Fruit fly (Drosophila melanogaster) whole organism, embryonic: ENCODE results near the gene Mkk4.

Source experiments
- B-H2 ChIP-seq: fragments of 200-800 bp; sonication (Bioruptor generic); optimal IDR thresholded peaks from 2 replicates; lab custom pipeline; 2018; ENCODE audit warnings: missing biosample characterization, mild to moderate bottlenecking, missing genetic modification characterization
- BEAF-32 ChIP-seq: fragments of 200-800 bp; sonication (Bioruptor generic); optimal IDR thresholded peaks from 3 replicates; lab custom pipeline; 2017; ENCODE audit warnings: missing biosample characterization, missing genetic modification characterization, mild to moderate bottlenecking, moderate library complexity, missing genetic modification reagents
- CG10565 ChIP-seq: fragments of 200-800 bp; sonication (Bioruptor generic); optimal IDR thresholded peaks from 3 replicates; lab custom pipeline; 2016; ENCODE audit warnings: missing biosample characterization, mild to moderate bottlenecking, missing genetic modification characterization
- CG10959 ChIP-seq: fragments of 200-800 bp; sonication (Bioruptor generic); IDR thresholded peaks from 2 replicates; pipeline ENCODE4 v1.3.6; 2022; ENCODE audit warnings: missing biosample characterization, missing genetic modification characterization
- CG12155 ChIP-seq: fragments of 200-800 bp; sonication (Bioruptor generic); optimal IDR thresholded peaks from 3 replicates; lab custom pipeline; 2016; ENCODE audit warnings: missing biosample characterization, missing genetic modification characterization
- CG12236 ChIP-seq: fragments of 200-800 bp; sonication (Bioruptor generic); optimal IDR thresholded peaks from 2 replicates; lab custom pipeline; 2016; ENCODE audit warnings: missing biosample characterization, missing genetic modification characterization
- CG15601 ChIP-seq: fragments of 200-800 bp; sonication (Bioruptor generic); optimal IDR thresholded peaks from 3 replicates; lab custom pipeline; 2019; ENCODE audit warnings: missing biosample characterization, mild to moderate bottlenecking, missing genetic modification characterization, moderate library complexity
- CG16863 ChIP-seq: fragments of 200-800 bp; sonication (Bioruptor generic); optimal IDR thresholded peaks from 3 replicates; lab custom pipeline; 2016; ENCODE audit warnings: missing biosample characterization, missing genetic modification characterization
- CG17361 ChIP-seq: fragments of 200-800 bp; sonication (Bioruptor generic); IDR thresholded peaks from 3 replicates; pipeline ENCODE4 v1.3.6; 2022; ENCODE audit warnings: missing biosample characterization, missing genetic modification characterization
- CG18619 ChIP-seq: fragments of 200-800 bp; sonication (Bioruptor generic); optimal IDR thresholded peaks from 3 replicates; lab custom pipeline; 2017; ENCODE audit warnings: missing biosample characterization, mild to moderate bottlenecking, missing genetic modification characterization
- CG31365 ChIP-seq: fragments of 200-800 bp; sonication (Bioruptor generic); optimal IDR thresholded peaks from 2 replicates; lab custom pipeline; 2018; ENCODE audit warnings: missing biosample characterization, mild to moderate bottlenecking, missing genetic modification characterization
- CG31388 ChIP-seq: fragments of 200-800 bp; sonication (Bioruptor generic); optimal IDR thresholded peaks from 2 replicates; lab custom pipeline; 2016; ENCODE audit warnings: missing biosample characterization, missing genetic modification characterization
- CG32772 ChIP-seq: fragments of 200-800 bp; sonication (Bioruptor generic); IDR thresholded peaks from 2 replicates; pipeline ENCODE4 v1.3.6; 2022; ENCODE audit warnings: missing biosample characterization, missing genetic modification characterization
- CG3838 ChIP-seq: fragments of 200-800 bp; sonication (Bioruptor generic); optimal IDR thresholded peaks from 3 replicates; lab custom pipeline; 2016; ENCODE audit warnings: missing biosample characterization, missing genetic modification characterization
- CG4707 ChIP-seq: fragments of 200-800 bp; sonication (Bioruptor generic); optimal IDR thresholded peaks from 2 replicates; lab custom pipeline; 2018; ENCODE audit warnings: missing biosample characterization, mild to moderate bottlenecking, missing genetic modification characterization, moderate library complexity
- CG6683 ChIP-seq: fragments of 200-800 bp; sonication (Bioruptor generic); optimal IDR thresholded peaks from 2 replicates; lab custom pipeline; 2017; ENCODE audit warnings: missing biosample characterization, mild to moderate bottlenecking, missing genetic modification characterization, missing genetic modification reagents
- CG7556 ChIP-seq: fragments of 200-800 bp; sonication (Bioruptor generic); optimal IDR thresholded peaks from 2 replicates; lab custom pipeline; 2017; ENCODE audit warnings: missing biosample characterization, mild to moderate bottlenecking, missing genetic modification characterization
- CG7745 ChIP-seq: fragments of 200-800 bp; sonication (Bioruptor generic); optimal IDR thresholded peaks from 2 replicates; lab custom pipeline; 2018; ENCODE audit warnings: missing biosample characterization, mild to moderate bottlenecking, missing genetic modification characterization, moderate library complexity
- CG8281 ChIP-seq: fragments of 200-800 bp; sonication (Bioruptor generic); optimal IDR thresholded peaks from 2 replicates; lab custom pipeline; 2018; ENCODE audit warnings: missing biosample characterization, mild to moderate bottlenecking, missing genetic modification characterization, moderate library complexity
- CG8478 ChIP-seq: fragments of >200 bp; optimal IDR thresholded peaks from 2 replicates; lab custom pipeline; 2018
- CrebB ChIP-seq: fragments of 200-800 bp; sonication (Bioruptor generic); optimal IDR thresholded peaks from 3 replicates; lab custom pipeline; 2018; ENCODE audit warnings: missing biosample characterization, mild to moderate bottlenecking, missing genetic modification characterization
- Dad ChIP-seq: fragments of 200-800 bp; sonication (Bioruptor generic); optimal IDR thresholded peaks from 3 replicates; lab custom pipeline; 2016; ENCODE audit warnings: missing biosample characterization, missing genetic modification characterization
- Ets97D ChIP-seq: fragments of 200-800 bp; sonication (Bioruptor generic); optimal IDR thresholded peaks from 3 replicates; lab custom pipeline; 2016; ENCODE audit warnings: missing biosample characterization, missing genetic modification characterization
- GATAe ChIP-seq: fragments of 200-800 bp; sonication (Bioruptor generic); conservative IDR thresholded peaks from 2 replicates; pipeline ENCODE4 v1.3.6; 2022; ENCODE audit warnings: missing biosample characterization, missing genetic modification characterization
- Jarid2 ChIP-seq: fragments of 200-800 bp; sonication (Bioruptor generic); optimal IDR thresholded peaks from 3 replicates; lab custom pipeline; 2017; ENCODE audit warnings: mild to moderate bottlenecking, missing biosample characterization, missing genetic modification reagents, missing genetic modification characterization
- Kr ChIP-seq: fragments of 200-800 bp; sonication (Bioruptor generic); optimal IDR thresholded peaks from 2 replicates; lab custom pipeline; 2017; ENCODE audit warnings: missing biosample characterization, mild to moderate bottlenecking, missing genetic modification characterization
- Lim3 ChIP-seq: fragments of 200-800 bp; sonication (Bioruptor generic); IDR thresholded peaks from 2 replicates; pipeline ENCODE4 v1.3.6; 2022; ENCODE audit warnings: missing biosample characterization, missing genetic modification characterization
- Mad ChIP-seq: fragments of 200-800 bp; sonication (Bioruptor generic); optimal IDR thresholded peaks from 2 replicates; lab custom pipeline; 2016; ENCODE audit warnings: missing biosample characterization, missing genetic modification characterization
- Nf-YC ChIP-seq: fragments of 200-800 bp; optimal IDR thresholded peaks from 3 replicates; lab custom pipeline; 2019; ENCODE audit warnings: missing biosample characterization, mild to moderate bottlenecking, missing genetic modification characterization, moderate library complexity
- Poxn ChIP-seq: fragments of 200-800 bp; sonication (Bioruptor generic); IDR thresholded peaks from 2 replicates; pipeline ENCODE4 v1.3.6; 2022; ENCODE audit warnings: missing biosample characterization, missing genetic modification characterization
- Sry-δ ChIP-seq: fragments of 200-800 bp; sonication (Bioruptor generic); optimal IDR thresholded peaks from 2 replicates; lab custom pipeline; 2016; ENCODE audit warnings: missing biosample characterization, missing genetic modification characterization
- al ChIP-seq: fragments of 200-800 bp; sonication (Bioruptor generic); IDR thresholded peaks from 2 replicates; pipeline ENCODE4 v1.3.6; 2022; ENCODE audit warnings: missing biosample characterization, missing genetic modification characterization
- ara ChIP-seq: fragments of 200-800 bp; sonication (Bioruptor generic); IDR thresholded peaks from 2 replicates; pipeline ENCODE4 v1.3.6; 2022; ENCODE audit warnings: missing biosample characterization, missing genetic modification characterization
- bbx ChIP-seq: fragments of 200-800 bp; sonication (Bioruptor generic); IDR thresholded peaks from 2 replicates; pipeline ENCODE4 v1.3.6; 2022; ENCODE audit warnings: missing biosample characterization, missing genetic modification characterization; ENCODE audit not compliant: partially characterized antibody
- bcd ChIP-seq: fragments of 200-800 bp; sonication (Bioruptor generic); optimal IDR thresholded peaks from 2 replicates; lab custom pipeline; 2017; ENCODE audit warnings: missing biosample characterization, mild to moderate bottlenecking, missing genetic modification characterization
- btn ChIP-seq: fragments of 200-800 bp; sonication (Bioruptor generic); optimal IDR thresholded peaks from 2 replicates; lab custom pipeline; 2016; ENCODE audit warnings: missing biosample characterization, missing genetic modification characterization
- caup ChIP-seq: fragments of 200-800 bp; sonication (Bioruptor generic); optimal IDR thresholded peaks from 3 replicates; lab custom pipeline; 2017; ENCODE audit warnings: missing biosample characterization, mild to moderate bottlenecking, missing genetic modification characterization, moderate library complexity; ENCODE audit not compliant: severe bottlenecking
- chinmo ChIP-seq: fragments of 200-800 bp; sonication (Bioruptor generic); IDR thresholded peaks from 4 replicates; pipeline ENCODE4 v1.3.6; 2022; ENCODE audit warnings: missing biosample characterization, missing genetic modification characterization; ENCODE audit not compliant: partially characterized antibody
- corto ChIP-seq: fragments of 200-800 bp; sonication (Bioruptor generic); optimal IDR thresholded peaks from 2 replicates; lab custom pipeline; 2016; ENCODE audit warnings: missing biosample characterization, mild to moderate bottlenecking, missing genetic modification characterization, moderate library complexity
- disco-r ChIP-seq: fragments of 200-800 bp; sonication (Bioruptor generic); optimal IDR thresholded peaks from 2 replicates; lab custom pipeline; 2016; ENCODE audit warnings: missing biosample characterization, missing genetic modification characterization
- gem ChIP-seq: fragments of 200-800 bp; sonication (Bioruptor generic); optimal IDR thresholded peaks from 2 replicates; lab custom pipeline; 2019; ENCODE audit warnings: missing biosample characterization, mild to moderate bottlenecking, missing genetic modification characterization, moderate library complexity
- luna ChIP-seq: fragments of 200-800 bp; sonication (Bioruptor generic); optimal IDR thresholded peaks from 2 replicates; lab custom pipeline; 2016; ENCODE audit warnings: missing biosample characterization, missing genetic modification characterization
- org-1 ChIP-seq: fragments of 200-800 bp; sonication (Bioruptor generic); optimal IDR thresholded peaks from 2 replicates; lab custom pipeline; 2017; ENCODE audit warnings: missing biosample characterization, missing genetic modification characterization
- pfk ChIP-seq: fragments of 200-800 bp; sonication (Bioruptor generic); optimal IDR thresholded peaks from 2 replicates; lab custom pipeline; 2018; ENCODE audit warnings: missing biosample characterization, mild to moderate bottlenecking, missing genetic modification characterization, moderate library complexity
- phol ChIP-seq: fragments of 200-800 bp; sonication (Bioruptor generic); optimal IDR thresholded peaks from 3 replicates; lab custom pipeline; 2018; ENCODE audit warnings: missing biosample characterization, mild to moderate bottlenecking, missing genetic modification characterization, moderate library complexity
- sens ChIP-seq: fragments of 200-800 bp; sonication (Bioruptor generic); peaks from one replicate; lab custom pipeline; 2016; ENCODE audit warnings: missing biosample characterization, missing genetic modification characterization
- sug ChIP-seq: fragments of 200-800 bp; optimal IDR thresholded peaks from 2 replicates; lab custom pipeline; 2019; ENCODE audit warnings: missing biosample characterization, mild to moderate bottlenecking, missing genetic modification characterization, moderate library complexity
- tgo ChIP-seq: fragments of 200-800 bp; sonication (Bioruptor generic); IDR thresholded peaks from 3 replicates; pipeline ENCODE4 v1.3.6; 2022; ENCODE audit warnings: missing biosample characterization, missing genetic modification characterization
- tio ChIP-seq: fragments of 200-800 bp; sonication (Bioruptor generic); optimal IDR thresholded peaks from 2 replicates; lab custom pipeline; 2017; ENCODE audit warnings: missing biosample characterization, missing genetic modification characterization, inconsistent platforms

Mkk4 gene

DNA sequence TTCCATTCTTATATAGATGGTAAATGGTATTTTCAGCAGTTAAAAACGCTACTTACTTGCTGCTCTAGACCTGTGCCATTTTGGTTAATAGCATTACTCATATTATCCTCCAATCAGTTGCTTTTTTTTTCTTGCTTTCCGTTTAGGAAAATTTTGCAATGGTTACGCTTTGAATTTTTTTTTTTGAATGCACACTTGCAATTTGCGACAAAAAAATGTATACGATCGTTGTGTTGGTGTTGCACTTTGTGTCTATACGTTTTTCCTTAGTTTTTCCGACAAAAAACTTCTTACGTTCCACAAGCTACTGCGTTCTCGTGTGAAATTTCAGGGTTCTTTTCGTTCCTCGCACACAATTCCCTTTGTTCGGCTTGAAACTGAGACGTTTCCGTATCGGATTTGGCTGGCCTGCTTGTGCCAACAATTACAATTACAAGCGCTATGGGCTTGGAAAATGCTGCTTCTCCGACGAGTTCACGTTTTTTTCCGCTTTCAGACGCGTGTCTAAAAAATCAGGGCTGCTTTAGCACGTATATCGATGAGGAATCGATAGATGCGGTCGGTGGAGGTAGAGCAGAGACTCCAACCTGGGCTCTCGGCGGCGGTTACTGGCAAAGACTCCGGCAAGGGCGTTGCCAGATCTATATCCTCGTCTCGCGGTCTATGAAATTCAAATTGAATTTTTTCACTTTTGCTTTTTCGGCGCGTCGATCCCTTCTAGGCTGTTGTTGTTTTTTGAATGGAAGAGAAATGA lies 9.5 kb upstream of the Mkk4 start (continued):
- TF ChIP-seq bbx (GFP tag; lab: Robert Waterston, UW), result peak; percentile 96
- peak; percentile 70 for TF ChIP-seq phol (tag; lab: Kevin White, UChicago)
- TF ChIP-seq disco-r (GFP tag; lab: Kevin White, UChicago), result peak; percentile 14
- TF ChIP-seq Nf-YC (tag; lab: Kevin White, UChicago), result peak; percentile 54
- no peak; the same call in 1 of the 2 replicates for TF ChIP-seq GATAe (GFP tag; lab: Robert Waterston, UW)
- TF ChIP-seq caup (GFP tag; lab: Kevin White, UChicago), result peak; percentile 75
- peak; percentile 59 for TF ChIP-seq CG32772 (GFP tag; lab: Robert Waterston, UW)
- TF ChIP-seq CG7745 (tag; lab: Kevin White, UChicago), result no peak
- peak; percentile 7 for TF ChIP-seq CG12236 (GFP tag; lab: Kevin White, UChicago)
- TF ChIP-seq CG7556 (GFP tag; lab: Kevin White, UChicago), result no peak
- peak; percentile 81 for TF ChIP-seq CG12155 (GFP tag; lab: Kevin White, UChicago)
- no peak for TF ChIP-seq org-1 (GFP tag; lab: Kevin White, UChicago)
- TF ChIP-seq CG4707 (GFP tag; lab: Kevin White, UChicago), result no peak
- TF ChIP-seq CG6683 (GFP tag; lab: Kevin White, UChicago), result no peak
- TF ChIP-seq Poxn (GFP tag; lab: Robert Waterston, UW), result no peak
- peak; percentile 30; the same call in 1 of the 3 replicates for TF ChIP-seq tgo (GFP tag; lab: Robert Waterston, UW)
- no peak for TF ChIP-seq btn (GFP tag; lab: Kevin White, UChicago)
- no peak for TF ChIP-seq corto (GFP tag; lab: Kevin White, UChicago)
- TF ChIP-seq al (GFP tag; lab: Robert Waterston, UW), result no peak
- no peak for TF ChIP-seq CG10565 (GFP tag; lab: Kevin White, UChicago)
- TF ChIP-seq BEAF-32 (GFP tag; lab: Kevin White, UChicago), result peak; percentile 97
- TF ChIP-seq CG31365 (tag; lab: Kevin White, UChicago), result no peak
- no peak for TF ChIP-seq CG8281 (tag; lab: Kevin White, UChicago)
- peak; percentile 28 for TF ChIP-seq gem
- peak; percentile 97 for TF ChIP-seq Ets97D
- TF ChIP-seq Jarid2 (GFP tag; lab: Kevin White, UChicago), result no peak
- peak; percentile 75 for TF ChIP-seq Mad (GFP tag; lab: Kevin White, UChicago)
- peak; percentile 45 for TF ChIP-seq bcd
- TF ChIP-seq CG10959, result peak; percentile 12; the same call in 1 of the 2 replicates
- peak; percentile 67 for TF ChIP-seq pfk (GFP tag; lab: Kevin White, UChicago)
- peak; percentile 67 for TF ChIP-seq B-H2
- TF ChIP-seq CrebB, result peak; percentile 67
- TF ChIP-seq Lim3, result no peak
- TF ChIP-seq CG17361, result peak; percentile 39; the same call in 1 of the 3 replicates
- TF ChIP-seq CG3838 (GFP tag; lab: Kevin White, UChicago), result no peak
- TF ChIP-seq CG8478 (lab: Kevin White, UChicago), result no peak
- TF ChIP-seq ara (GFP tag; lab: Robert Waterston, UW), result no peak; the same call in 1 of the 2 replicates
- TF ChIP-seq Kr (GFP tag; lab: Kevin White, UChicago), result no peak
- peak; percentile 5 for TF ChIP-seq luna (GFP tag; lab: Kevin White, UChicago)
- TF ChIP-seq CG15601, result peak; percentile 60
- TF ChIP-seq CG16863, result no peak
- no peak for TF ChIP-seq tio (GFP tag; lab: Kevin White, UChicago)
- peak; percentile 93; the same call in 3 of the 4 replicates for TF ChIP-seq chinmo (GFP tag; lab: Robert Waterston, UW)
- peak; percentile 93 for TF ChIP-seq sens
- peak; percentile 21 for TF ChIP-seq CG18619 (GFP tag; lab: Kevin White, UChicago)
- TF ChIP-seq Sry-δ (GFP tag; lab: Kevin White, UChicago), result peak; percentile 93
- TF ChIP-seq sug (tag; lab: Kevin White, UChicago), result peak; percentile 64
- no peak for TF ChIP-seq CG31388 (GFP tag; lab: Kevin White, UChicago)
- peak; percentile 65 for TF ChIP-seq Dad (GFP tag; lab: Kevin White, UChicago)
